In the genomic region with DNA sequence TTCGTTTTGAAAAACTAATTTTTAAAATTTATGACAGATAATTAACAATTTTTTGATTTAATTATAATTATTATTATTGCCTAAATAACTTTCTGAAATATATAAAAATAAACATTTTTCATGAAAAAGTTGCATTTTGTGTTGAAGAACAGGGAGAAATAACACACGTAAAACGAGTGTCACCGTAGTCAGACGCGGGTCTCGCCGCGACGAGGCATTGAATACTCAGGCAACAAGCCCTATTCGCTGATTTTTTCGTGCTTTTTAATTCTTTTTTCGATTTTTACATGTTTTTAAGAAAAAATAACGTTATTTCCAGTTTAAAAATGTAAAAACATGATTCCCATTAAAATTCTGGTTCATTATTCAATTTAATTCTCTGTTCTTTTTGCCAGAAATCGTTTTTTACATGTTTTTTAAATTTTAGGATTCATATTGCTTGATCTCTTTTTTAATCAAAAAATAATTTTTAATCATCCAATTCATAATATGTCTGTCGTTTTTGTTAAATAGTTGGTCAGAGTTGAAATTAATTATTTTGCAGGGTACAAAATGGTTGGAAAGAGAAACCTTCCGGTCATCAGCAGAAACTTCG, we compare ENCODE assay signal across 4 worm cellular contexts.
TF ChIP-seq lines count a peak whose summit lies in the region.

A gene (plus strand): TSS at position 545 of the 595 bp plus-strand sequence.

TF ChIP-seq in whole organism, L2 larva, 48 proteins besides CTCF, POLR2A, EP300 and RAD21 (continues in another document):
- TF ChIP-seq mab-5 (tag; optimal IDR thresholded peaks at IDR 0.05; lab: Kevin White, UChicago) (peak; percentile 80), ama-1 (optimal IDR thresholded peaks at IDR 0.05; lab: Kevin White, UChicago) (peak; percentile 41), ZK546.5 (tag; optimal IDR thresholded peaks at IDR 0.05; lab: Kevin White, UChicago) (peak; percentile 85), blmp-1 (tag; optimal IDR thresholded peaks at IDR 0.05; lab: Kevin White, UChicago; ENCODE audit: insufficient read depth) (peak; percentile 72), unc-39 (tag; optimal IDR thresholded peaks at IDR 0.05; lab: Kevin White, UChicago) (no peak), nhr-237 (tag; optimal IDR thresholded peaks at IDR 0.05; lab: Kevin White, UChicago) (no peak), mdl-1 (tag; optimal IDR thresholded peaks at IDR 0.05; lab: Kevin White, UChicago) (peak in 1 of 2 experiments; percentile 68), R02D3.7 (tag; optimal IDR thresholded peaks at IDR 0.05; lab: Kevin White, UChicago) (peak; percentile 28), dmd-4 (tag; optimal IDR thresholded peaks at IDR 0.05; lab: Kevin White, UChicago) (no peak), skn-1 (tag; optimal IDR thresholded peaks at IDR 0.05; lab: Kevin White, UChicago) (peak; percentile 5), sma-3 (GFP tag; optimal IDR thresholded peaks at IDR 0.05; lab: Kevin White, UChicago) (peak; percentile 91), F13H6.1 (tag; optimal IDR thresholded peaks at IDR 0.05; lab: Kevin White, UChicago) (peak; percentile 77), peb-1 (tag; optimal IDR thresholded peaks at IDR 0.05; lab: Kevin White, UChicago) (no peak), egl-27 (tag; optimal IDR thresholded peaks at IDR 0.05; lab: Kevin White, UChicago) (peak; percentile 76), nhr-6 (tag; optimal IDR thresholded peaks at IDR 0.05; lab: Kevin White, UChicago) (peak; percentile 58), unc-62 (GFP tag; optimal IDR thresholded peaks at IDR 0.05; lab: Kevin White, UChicago) (no peak), nhr-25 (tag; optimal IDR thresholded peaks at IDR 0.05; lab: Kevin White, UChicago) (peak; percentile 89), ztf-1 (GFP tag; conservative IDR thresholded peaks at IDR 0.05; lab: Robert Waterston, UW) (no peak), nhr-10 (tag; optimal IDR thresholded peaks at IDR 0.05; lab: Kevin White, UChicago) (no peak), alr-1 (tag; optimal IDR thresholded peaks at IDR 0.05; lab: Kevin White, UChicago) (no peak), unc-55 (GFP tag; optimal IDR thresholded peaks at IDR 0.05; lab: Kevin White, UChicago) (peak; percentile 99)

TF ChIP-seq in whole organism, L4 larva, 104 proteins besides CTCF, POLR2A, EP300 and RAD21 (continues in another document):
- no peak for TF ChIP-seq egl-43 (GFP tag; IDR thresholded peaks at IDR 0.05; lab: Robert Waterston, UW)
- TF ChIP-seq ceh-82 (tag; optimal IDR thresholded peaks at IDR 0.05; lab: Kevin White, UChicago) = no peak
- peak; percentile 20; the same call in 1 of the 2 replicates for TF ChIP-seq tra-1 (GFP tag; IDR thresholded peaks at IDR 0.05; lab: Robert Waterston, UW)
- no peak for TF ChIP-seq F10B5.3 (tag; optimal IDR thresholded peaks at IDR 0.05; lab: Kevin White, UChicago)
- no peak for TF ChIP-seq php-3 (GFP tag; IDR thresholded peaks at IDR 0.05; lab: Robert Waterston, UW)
- no peak for TF ChIP-seq jun-1 (tag; optimal IDR thresholded peaks at IDR 0.05; lab: Kevin White, UChicago)
- peak; percentile 88 for TF ChIP-seq hlh-30 (tag; optimal IDR thresholded peaks at IDR 0.05; lab: Kevin White, UChicago; ENCODE audit: insufficient read depth)
- TF ChIP-seq nhr-11 (tag; optimal IDR thresholded peaks at IDR 0.05; lab: Kevin White, UChicago) = peak; percentile 87
- peak; percentile 60 for TF ChIP-seq dmd-6 (GFP tag; IDR thresholded peaks at IDR 0.05; lab: Robert Waterston, UW)
- no peak for TF ChIP-seq ceh-62 (tag; optimal IDR thresholded peaks at IDR 0.05; lab: Kevin White, UChicago)
- TF ChIP-seq nhr-28 (tag; optimal IDR thresholded peaks at IDR 0.05; lab: Kevin White, UChicago) = peak; percentile 88
- TF ChIP-seq snpc-1.2 (GFP tag; IDR thresholded peaks at IDR 0.05; lab: Robert Waterston, UW) = no peak
- TF ChIP-seq Y48G9A.11 (GFP tag; IDR thresholded peaks at IDR 0.05; lab: Robert Waterston, UW) = no peak
- no peak for TF ChIP-seq zag-1 (tag; optimal IDR thresholded peaks at IDR 0.05; lab: Kevin White, UChicago)
- TF ChIP-seq hmg-1.1 (GFP tag; IDR thresholded peaks at IDR 0.05; lab: Robert Waterston, UW) = peak; percentile 78
- TF ChIP-seq F26F4.8 (GFP tag; conservative IDR thresholded peaks at IDR 0.05; lab: Robert Waterston, UW) = no peak
- peak; percentile 79 for TF ChIP-seq rbr-2 (tag; optimal IDR thresholded peaks at IDR 0.05; lab: Kevin White, UChicago)
- TF ChIP-seq fkh-10 (GFP tag; optimal IDR thresholded peaks at IDR 0.05; lab: Kevin White, UChicago) = peak; percentile 77
- peak; percentile 76 for TF ChIP-seq T26A8.4 (GFP tag; IDR thresholded peaks at IDR 0.05; lab: Robert Waterston, UW)
- TF ChIP-seq mxl-3 (GFP tag; optimal IDR thresholded peaks at IDR 0.05; lab: Kevin White, UChicago) = peak; percentile 31
- TF ChIP-seq daf-16 (GFP tag; optimal IDR thresholded peaks at IDR 0.05; lab: Kevin White, UChicago) = no peak
- peak; percentile 85 for TF ChIP-seq daf-16 (tag; optimal IDR thresholded peaks at IDR 0.05; lab: Kevin White, UChicago)

TF ChIP-seq in whole organism, late embryonic, 69 proteins besides CTCF, POLR2A, EP300 and RAD21:
- TF ChIP-seq ceh-34 (tag; optimal IDR thresholded peaks at IDR 0.05; lab: Kevin White, UChicago) (peak; percentile 1), pax-1 (tag; optimal IDR thresholded peaks at IDR 0.05; lab: Kevin White, UChicago) (peak; percentile 57), ttx-3 (tag; optimal IDR thresholded peaks at IDR 0.05; lab: Kevin White, UChicago) (no peak), nfya-1 (tag; optimal IDR thresholded peaks at IDR 0.05; lab: Kevin White, UChicago) (peak; percentile 93), hlh-13 (GFP tag; optimal IDR thresholded peaks at IDR 0.05; lab: Kevin White, UChicago) (no peak), unc-42 (tag; optimal IDR thresholded peaks at IDR 0.05; lab: Kevin White, UChicago) (peak; percentile 12), elt-2 (tag; optimal IDR thresholded peaks at IDR 0.05; lab: Kevin White, UChicago) (peak; percentile 42), rnt-1 (tag; optimal IDR thresholded peaks at IDR 0.05; lab: Kevin White, UChicago) (no peak), ceh-19 (GFP tag; optimal IDR thresholded peaks at IDR 0.05; lab: Kevin White, UChicago) (no peak), ceh-31 (tag; optimal IDR thresholded peaks at IDR 0.05; lab: Kevin White, UChicago) (peak; percentile 34), pha-2 (tag; optimal IDR thresholded peaks at IDR 0.05; lab: Kevin White, UChicago) (peak; percentile 4), pag-3 (tag; optimal IDR thresholded peaks at IDR 0.05; lab: Kevin White, UChicago; ENCODE audit: borderline replicate concordance) (no peak), tbx-2 (tag; optimal IDR thresholded peaks at IDR 0.05; lab: Kevin White, UChicago) (peak; percentile 23)

TF ChIP-seq in whole organism, mixed stage, embryonic, 35 proteins besides CTCF, POLR2A, EP300 and RAD21:
- TF ChIP-seq M03D4.4 (tag; optimal IDR thresholded peaks at IDR 0.05; lab: Kevin White, UChicago) (no peak), nhr-237 (tag; optimal IDR thresholded peaks at IDR 0.05; lab: Kevin White, UChicago) (peak; percentile 89), zip-8 (tag; optimal IDR thresholded peaks at IDR 0.05; lab: Kevin White, UChicago) (no peak), ztf-11 (tag; optimal IDR thresholded peaks at IDR 0.05; lab: Kevin White, UChicago) (no peak), cnd-1 (tag; optimal IDR thresholded peaks at IDR 0.05; lab: Kevin White, UChicago) (no peak), pha-4 (tag; optimal IDR thresholded peaks at IDR 0.05; lab: Kevin White, UChicago) (peak; percentile 89), flh-1 (GFP tag; optimal IDR thresholded peaks at IDR 0.05; lab: Kevin White, UChicago) (no peak), ces-1 (GFP tag; optimal IDR thresholded peaks at IDR 0.05; lab: Kevin White, UChicago) (peak; percentile 64), lin-13 (tag; optimal IDR thresholded peaks at IDR 0.05; lab: Kevin White, UChicago) (peak; percentile 86), ceh-39 (tag; optimal IDR thresholded peaks at IDR 0.05; lab: Kevin White, UChicago) (peak; percentile 75), nhr-76 (tag; optimal IDR thresholded peaks at IDR 0.05; lab: Kevin White, UChicago) (no peak), unc-120 (tag; optimal IDR thresholded peaks at IDR 0.05; lab: Kevin White, UChicago; ENCODE audit: poor library complexity, severe bottlenecking) (peak; percentile 67), lsy-2 (tag; optimal IDR thresholded peaks at IDR 0.05; lab: Kevin White, UChicago) (peak; percentile 99), mep-1 (tag; optimal IDR thresholded peaks at IDR 0.05; lab: Kevin White, UChicago) (peak; percentile 99), mls-2 (tag; optimal IDR thresholded peaks at IDR 0.05; lab: Kevin White, UChicago) (no peak), unc-62 (GFP tag; optimal IDR thresholded peaks at IDR 0.05; lab: Kevin White, UChicago) (peak; percentile 1), ham-2 (GFP tag; optimal IDR thresholded peaks at IDR 0.05; lab: Kevin White, UChicago) (peak; percentile 52), sptf-1 (tag; optimal IDR thresholded peaks at IDR 0.05; lab: Kevin White, UChicago) (peak; percentile 55), hlh-1 (tag; optimal IDR thresholded peaks at IDR 0.05; lab: Kevin White, UChicago) (peak; percentile 50)
TF ChIP-seq in whole organism, mixed stage, embryonic: peak in this region for 12.
